Fruit fly (Drosophila melanogaster) whole organism, embryonic: ENCODE data around the gene Lerp.

ENCODE experiments used
- CG10147 ChIP-seq: fragments of 200-800 bp; sonication (Bioruptor generic); optimal IDR thresholded peaks from 2 replicates; lab custom pipeline; 2019; ENCODE audit warnings: missing biosample characterization, mild to moderate bottlenecking, missing genetic modification characterization, moderate library complexity
- CG10267 ChIP-seq: fragments of 200-800 bp; sonication (Bioruptor generic); optimal IDR thresholded peaks from 2 replicates; lab custom pipeline; 2018; ENCODE audit warnings: missing biosample characterization, mild to moderate bottlenecking, missing genetic modification characterization, moderate library complexity
- CG1233 ChIP-seq: fragments of 200-800 bp; sonication (Bioruptor generic); optimal IDR thresholded peaks from 4 replicates; lab custom pipeline; 2018; ENCODE audit warnings: missing biosample characterization, mild to moderate bottlenecking, missing genetic modification characterization
- CG12942 ChIP-seq: fragments of 200-800 bp; sonication (Bioruptor generic); optimal IDR thresholded peaks from 3 replicates; lab custom pipeline; 2016; ENCODE audit warnings: missing biosample characterization, missing genetic modification characterization
- CG13287 ChIP-seq: fragments of 200-800 bp; sonication (Bioruptor generic); IDR thresholded peaks from 2 replicates; pipeline ENCODE4 v1.3.6; 2022; ENCODE audit warnings: missing biosample characterization, missing genetic modification characterization; ENCODE audit not compliant: partially characterized antibody
- CG15601 ChIP-seq: fragments of 200-800 bp; sonication (Bioruptor generic); optimal IDR thresholded peaks from 3 replicates; lab custom pipeline; 2019; ENCODE audit warnings: missing biosample characterization, mild to moderate bottlenecking, missing genetic modification characterization, moderate library complexity
- CG18476 ChIP-seq: fragments of 200-800 bp; sonication (Bioruptor generic); optimal IDR thresholded peaks from 2 replicates; lab custom pipeline; 2016; ENCODE audit warnings: missing biosample characterization, mild to moderate bottlenecking, missing genetic modification characterization
- CG18599 ChIP-seq: fragments of 200-800 bp; sonication (Bioruptor generic); optimal IDR thresholded peaks from 3 replicates; lab custom pipeline; 2017; ENCODE audit warnings: missing biosample characterization, missing genetic modification characterization, mild to moderate bottlenecking, moderate library complexity, missing genetic modification reagents
- CG2120 ChIP-seq: fragments of 200-800 bp; sonication (Bioruptor generic); optimal IDR thresholded peaks from 3 replicates; lab custom pipeline; 2016; ENCODE audit warnings: missing biosample characterization, missing genetic modification characterization
- CG2129 ChIP-seq: fragments of 200-800 bp; sonication (Bioruptor generic); IDR thresholded peaks from 2 replicates; pipeline ENCODE4 v1.3.6; 2022; ENCODE audit warnings: missing biosample characterization, missing genetic modification characterization; ENCODE audit not compliant: partially characterized antibody
- CG2202 ChIP-seq: fragments of 200-800 bp; sonication (Bioruptor generic); optimal IDR thresholded peaks from 2 replicates; lab custom pipeline; 2018; ENCODE audit warnings: missing biosample characterization, mild to moderate bottlenecking, missing genetic modification characterization
- CG2875 ChIP-seq: fragments of 200-800 bp; sonication (Bioruptor generic); optimal IDR thresholded peaks from 2 replicates; lab custom pipeline; 2017; ENCODE audit warnings: missing biosample characterization, mild to moderate bottlenecking, missing genetic modification characterization, missing genetic modification reagents
- CG30403 ChIP-seq: fragments of 200-800 bp; sonication (Bioruptor generic); optimal IDR thresholded peaks from 3 replicates; lab custom pipeline; 2016; ENCODE audit warnings: missing biosample characterization, missing genetic modification characterization
- CG31441 ChIP-seq: fragments of 200-800 bp; sonication (Bioruptor generic); IDR thresholded peaks from 2 replicates; pipeline ENCODE4 v1.3.6; 2022; ENCODE audit warnings: missing biosample characterization, missing genetic modification characterization
- CG34422 ChIP-seq: fragments of 200-800 bp; sonication (Bioruptor generic); IDR thresholded peaks from 3 replicates; pipeline ENCODE4 v1.3.6; 2022; ENCODE audit warnings: missing biosample characterization, missing genetic modification characterization
- CG3995 ChIP-seq: fragments of 200-800 bp; sonication (Bioruptor generic); optimal IDR thresholded peaks from 3 replicates; lab custom pipeline; 2016; ENCODE audit warnings: missing biosample characterization, missing genetic modification characterization
- CG6683 ChIP-seq: fragments of 200-800 bp; sonication (Bioruptor generic); optimal IDR thresholded peaks from 2 replicates; lab custom pipeline; 2017; ENCODE audit warnings: missing biosample characterization, mild to moderate bottlenecking, missing genetic modification characterization, missing genetic modification reagents
- CG7786 ChIP-seq: fragments of 200-800 bp; sonication (Bioruptor generic); optimal IDR thresholded peaks from 2 replicates; lab custom pipeline; 2016; ENCODE audit warnings: missing biosample characterization, missing genetic modification characterization
- CG7928 ChIP-seq: fragments of 200-800 bp; sonication (Bioruptor generic); optimal IDR thresholded peaks from 2 replicates; lab custom pipeline; 2017; ENCODE audit warnings: missing biosample characterization, mild to moderate bottlenecking, missing genetic modification characterization
- CG8281 ChIP-seq: fragments of 200-800 bp; sonication (Bioruptor generic); optimal IDR thresholded peaks from 2 replicates; lab custom pipeline; 2018; ENCODE audit warnings: missing biosample characterization, mild to moderate bottlenecking, missing genetic modification characterization, moderate library complexity
- CG8388 ChIP-seq: fragments of 200-800 bp; sonication (Bioruptor generic); optimal IDR thresholded peaks from 2 replicates; lab custom pipeline; 2019; ENCODE audit warnings: missing biosample characterization, mild to moderate bottlenecking, missing genetic modification characterization, moderate library complexity
- CG9932 ChIP-seq: fragments of 200-800 bp; sonication (Bioruptor generic); IDR thresholded peaks from 2 replicates; pipeline ENCODE4 v1.3.6; 2022; ENCODE audit warnings: missing biosample characterization, missing genetic modification characterization
- CrebB ChIP-seq: fragments of 200-800 bp; sonication (Bioruptor generic); optimal IDR thresholded peaks from 3 replicates; lab custom pipeline; 2018; ENCODE audit warnings: missing biosample characterization, mild to moderate bottlenecking, missing genetic modification characterization
- Dp ChIP-seq: fragments of 200-800 bp; sonication (Bioruptor generic); optimal IDR thresholded peaks from 2 replicates; lab custom pipeline; 2018; ENCODE audit warnings: missing biosample characterization, mild to moderate bottlenecking, missing genetic modification characterization, moderate library complexity
- Dref ChIP-seq: fragments of 200-800 bp; sonication (Bioruptor generic); IDR thresholded peaks from 2 replicates; pipeline ENCODE4 v1.3.6; 2022; ENCODE audit warnings: missing biosample characterization, missing genetic modification characterization
- Elba2 ChIP-seq: fragments of 200-800 bp; sonication (Bioruptor generic); optimal IDR thresholded peaks from 3 replicates; lab custom pipeline; 2016; ENCODE audit warnings: missing biosample characterization, missing genetic modification characterization
- Fer3 ChIP-seq: fragments of 200-800 bp; sonication (Bioruptor generic); optimal IDR thresholded peaks from 2 replicates; lab custom pipeline; 2018; ENCODE audit warnings: missing biosample characterization, mild to moderate bottlenecking, missing genetic modification characterization, moderate library complexity
- MBD-R2 ChIP-seq: fragments of 200-800 bp; sonication (Bioruptor generic); IDR thresholded peaks from 2 replicates; pipeline ENCODE4 v1.3.6; 2022; ENCODE audit warnings: missing biosample characterization, missing genetic modification characterization
- Mad ChIP-seq: fragments of 200-800 bp; sonication (Bioruptor generic); optimal IDR thresholded peaks from 2 replicates; lab custom pipeline; 2016; ENCODE audit warnings: missing biosample characterization, missing genetic modification characterization
- Mes4 ChIP-seq: fragments of 200-800 bp; sonication (Bioruptor generic); optimal IDR thresholded peaks from 2 replicates; lab custom pipeline; 2016; ENCODE audit warnings: missing biosample characterization, missing genetic modification characterization
- Myb ChIP-seq: fragments of 200-800 bp; sonication (Bioruptor generic); optimal IDR thresholded peaks from 2 replicates; lab custom pipeline; 2016; ENCODE audit warnings: missing biosample characterization, missing genetic modification characterization
- Neu2 ChIP-seq: fragments of 200-800 bp; sonication (Bioruptor generic); optimal IDR thresholded peaks from 3 replicates; lab custom pipeline; 2016; ENCODE audit warnings: missing biosample characterization, missing genetic modification characterization, borderline replicate concordance
- Nf-YC ChIP-seq: fragments of 200-800 bp; optimal IDR thresholded peaks from 3 replicates; lab custom pipeline; 2019; ENCODE audit warnings: missing biosample characterization, mild to moderate bottlenecking, missing genetic modification characterization, moderate library complexity
- Optix ChIP-seq: fragments of 200-800 bp; sonication (Bioruptor generic); IDR thresholded peaks from 3 replicates; pipeline ENCODE4 v1.3.6; 2022; ENCODE audit warnings: missing biosample characterization, missing genetic modification characterization
- al ChIP-seq: fragments of 200-800 bp; sonication (Bioruptor generic); IDR thresholded peaks from 2 replicates; pipeline ENCODE4 v1.3.6; 2022; ENCODE audit warnings: missing biosample characterization, missing genetic modification characterization
- az2 ChIP-seq: fragments of 200-800 bp; sonication (Bioruptor generic); optimal IDR thresholded peaks from 3 replicates; lab custom pipeline; 2016; ENCODE audit warnings: missing biosample characterization, missing genetic modification characterization
- br ChIP-seq: fragments of >200 bp; optimal IDR thresholded peaks from 2 replicates; lab custom pipeline; 2017
- cas ChIP-seq: fragments of 200-800 bp; sonication (Bioruptor generic); IDR thresholded peaks from 2 replicates; pipeline ENCODE4 v1.3.6; 2022; ENCODE audit warnings: missing biosample characterization, missing genetic modification characterization
- chn ChIP-seq: fragments of 200-800 bp; sonication (Bioruptor generic); optimal IDR thresholded peaks from 2 replicates; lab custom pipeline; 2016; ENCODE audit warnings: missing biosample characterization, missing genetic modification characterization
- dmrt99B ChIP-seq: fragments of 200-800 bp; sonication (Bioruptor generic); optimal IDR thresholded peaks from 2 replicates; lab custom pipeline; 2018; ENCODE audit warnings: missing biosample characterization, mild to moderate bottlenecking, missing genetic modification characterization, moderate library complexity
- dpn ChIP-seq, 2 experiments: fragments of 200-800 bp; sonication (Bioruptor generic); optimal IDR thresholded peaks; 3 replicates each; lab custom pipeline; 2016; ENCODE audit warnings: missing biosample characterization in 2 of 2, missing genetic modification characterization in 2 of 2
- nerfin-2 ChIP-seq: fragments of 200-800 bp; sonication (Bioruptor generic); IDR thresholded peaks from 2 replicates; pipeline ENCODE4 v1.3.6; 2022; ENCODE audit warnings: missing biosample characterization, missing genetic modification characterization; ENCODE audit not compliant: partially characterized antibody
- p53 ChIP-seq: fragments of 200-800 bp; sonication (Bioruptor generic); optimal IDR thresholded peaks from 2 replicates; lab custom pipeline; 2016; ENCODE audit warnings: missing biosample characterization, missing genetic modification characterization
- phol ChIP-seq: fragments of 200-800 bp; sonication (Bioruptor generic); optimal IDR thresholded peaks from 3 replicates; lab custom pipeline; 2018; ENCODE audit warnings: missing biosample characterization, mild to moderate bottlenecking, missing genetic modification characterization, moderate library complexity
- pum ChIP-seq: fragments of 200-800 bp; sonication (Bioruptor generic); optimal IDR thresholded peaks from 2 replicates; lab custom pipeline; 2016; ENCODE audit warnings: missing biosample characterization, missing genetic modification characterization
- sisA ChIP-seq: fragments of 200-800 bp; sonication (Bioruptor generic); IDR thresholded peaks from 2 replicates; pipeline ENCODE4 v1.3.6; 2022; ENCODE audit warnings: missing biosample characterization, missing genetic modification characterization
- slp2 ChIP-seq: fragments of 200-800 bp; sonication (Bioruptor generic); optimal IDR thresholded peaks from 2 replicates; lab custom pipeline; 2016; ENCODE audit warnings: missing biosample characterization, missing genetic modification characterization
- tna ChIP-seq: fragments of 200-800 bp; sonication (Bioruptor generic); IDR thresholded peaks from 2 replicates; pipeline ENCODE4 v1.3.6; 2022; ENCODE audit warnings: missing biosample characterization, missing genetic modification characterization; ENCODE audit not compliant: partially characterized antibody
- wor ChIP-seq: fragments of 200-800 bp; sonication (Bioruptor generic); IDR thresholded peaks from 2 replicates; pipeline ENCODE4 v1.3.6; 2022; ENCODE audit warnings: missing biosample characterization, missing genetic modification characterization
- zfh1 ChIP-seq: fragments of 200-800 bp; sonication (Bioruptor generic); IDR thresholded peaks from 3 replicates; pipeline ENCODE4 v1.3.6; 2022; ENCODE audit warnings: missing biosample characterization, missing genetic modification characterization

The Lerp gene

dm6 chr3R:26875544-26876027 is 12.7 kb upstream of the Lerp start, which contains the start of gene Rb97D (continued):
- peak; percentile 84 for TF ChIP-seq CG30403 (GFP tag; lab: Kevin White, UChicago)
- TF ChIP-seq MBD-R2 (GFP tag; lab: Robert Waterston, UW): peak; percentile 74
- peak; percentile 65 for TF ChIP-seq CG10267 (tag; lab: Kevin White, UChicago)
- peak; percentile 16 for TF ChIP-seq CG2875 (GFP tag; lab: Kevin White, UChicago)
- TF ChIP-seq CG7786 (GFP tag; lab: Kevin White, UChicago): peak; percentile 74
- peak; percentile 92 for TF ChIP-seq CG13287 (GFP tag; lab: Robert Waterston, UW)
- TF ChIP-seq CG12942 (GFP tag; lab: Kevin White, UChicago): peak; percentile 48
- TF ChIP-seq chn (GFP tag; lab: Kevin White, UChicago): peak; percentile 47
- peak; percentile 57 for TF ChIP-seq nerfin-2 (GFP tag; lab: Robert Waterston, UW)
- TF ChIP-seq Dp: no peak
- no peak for TF ChIP-seq Elba2 (GFP tag; lab: Kevin White, UChicago)
- TF ChIP-seq CG31441: peak; percentile 72
- no peak for TF ChIP-seq tna
- TF ChIP-seq CG34422 (GFP tag; lab: Robert Waterston, UW): peak; percentile 55; the same call in 2 of the 3 replicates
- TF ChIP-seq pum (GFP tag; lab: Kevin White, UChicago): peak; percentile 67
- TF ChIP-seq Nf-YC (tag; lab: Kevin White, UChicago): peak; percentile 64
- peak; percentile 70 for TF ChIP-seq Fer3 (tag; lab: Kevin White, UChicago)
- peak; percentile 91 for TF ChIP-seq CG2129 (GFP tag; lab: Robert Waterston, UW)
- TF ChIP-seq slp2 (GFP tag; lab: Kevin White, UChicago): peak; percentile 32
- TF ChIP-seq CrebB (tag; lab: Kevin White, UChicago): peak; percentile 24
- TF ChIP-seq CG15601: peak; percentile 73
- peak; percentile 74 to 77 for TF ChIP-seq dpn (GFP tag; optimal IDR thresholded peaks at IDR 0.05; lab: Kevin White, UChicago)
- TF ChIP-seq CG8388: peak; percentile 60
- TF ChIP-seq CG9932 (GFP tag; lab: Robert Waterston, UW): peak; percentile 84
- TF ChIP-seq CG2120 (GFP tag; lab: Kevin White, UChicago): peak; percentile 85
- TF ChIP-seq CG6683: peak; percentile 15
- peak; percentile 13 for TF ChIP-seq Neu2 (GFP tag; lab: Kevin White, UChicago)
- TF ChIP-seq p53 (GFP tag; lab: Kevin White, UChicago): peak; percentile 19
- peak; percentile 46 for TF ChIP-seq CG3995 (GFP tag; lab: Kevin White, UChicago)
- TF ChIP-seq br: no peak
- peak; percentile 50 for TF ChIP-seq CG10147 (GFP tag; lab: Kevin White, UChicago)
- peak; percentile 50 for TF ChIP-seq wor (GFP tag; lab: Robert Waterston, UW)
- peak; percentile 83 for TF ChIP-seq CG18599
- peak; percentile 56 for TF ChIP-seq Mad
- TF ChIP-seq CG1233 (GFP tag; lab: Kevin White, UChicago): peak; percentile 31
- peak; percentile 11 for TF ChIP-seq CG2202 (tag; lab: Kevin White, UChicago)
- peak; percentile 4; the same call in 1 of the 2 replicates for TF ChIP-seq al (GFP tag; lab: Robert Waterston, UW)
- TF ChIP-seq Mes4 (GFP tag; lab: Kevin White, UChicago): peak; percentile 46
- TF ChIP-seq Optix (GFP tag; lab: Robert Waterston, UW): peak; percentile 52; the same call in 1 of the 3 replicates
- peak; percentile 71 for TF ChIP-seq Dref (GFP tag; lab: Robert Waterston, UW)
- peak; percentile 62 for TF ChIP-seq sisA
- TF ChIP-seq phol (tag; lab: Kevin White, UChicago): peak; percentile 78
- peak; percentile 27 for TF ChIP-seq CG18476 (GFP tag; lab: Kevin White, UChicago)
- TF ChIP-seq CG8281 (tag; lab: Kevin White, UChicago): no peak
- peak; percentile 75; the same call in 2 of the 3 replicates for TF ChIP-seq zfh1 (GFP tag; lab: Robert Waterston, UW)
- TF ChIP-seq az2: peak; percentile 64
- TF ChIP-seq Myb (GFP tag; lab: Kevin White, UChicago): peak; percentile 50
- peak; percentile 41; the same call in 1 of the 2 replicates for TF ChIP-seq cas (GFP tag; lab: Robert Waterston, UW)
- peak; percentile 52 for TF ChIP-seq dmrt99B (tag; lab: Kevin White, UChicago)
- TF ChIP-seq CG7928 (GFP tag; lab: Kevin White, UChicago): peak; percentile 23
